Worm (Caenorhabditis elegans): Measurements from ENCODE around the gene F08G5.3.

Gene F08G5.3

ce11 chrIV:12416629-12417404 lies 569 bp downstream of the F08G5.3 start:
- TF ChIP-seq klf-2 (GFP tag; conservative IDR thresholded peaks at IDR 0.05) (no peak), T22C8.4 (GFP tag; IDR thresholded peaks at IDR 0.05) (peak; percentile 53; the same call in 1 of the 2 replicates), ztf-29 (GFP tag; IDR thresholded peaks at IDR 0.05) (no peak), tab-1 (GFP tag; IDR thresholded peaks at IDR 0.05) (peak; percentile 52; the same call in 1 of the 2 replicates), ref-1 (GFP tag; conservative IDR thresholded peaks at IDR 0.05) (0 out of 2 replicates have a peak, but pooled peaks have one; percentile 5), ztf-23 (GFP tag; IDR thresholded peaks at IDR 0.05) (0 out of 2 replicates have a peak, but pooled peaks have one; percentile 38), flt-1 (GFP tag; IDR thresholded peaks at IDR 0.05) (peak; percentile 66), med-1 (GFP tag; optimal IDR thresholded peaks at IDR 0.05; ENCODE audit: insufficient read depth) (peak; percentile 23), cog-1 (tag; optimal IDR thresholded peaks at IDR 0.05) (no peak)

DNA sequence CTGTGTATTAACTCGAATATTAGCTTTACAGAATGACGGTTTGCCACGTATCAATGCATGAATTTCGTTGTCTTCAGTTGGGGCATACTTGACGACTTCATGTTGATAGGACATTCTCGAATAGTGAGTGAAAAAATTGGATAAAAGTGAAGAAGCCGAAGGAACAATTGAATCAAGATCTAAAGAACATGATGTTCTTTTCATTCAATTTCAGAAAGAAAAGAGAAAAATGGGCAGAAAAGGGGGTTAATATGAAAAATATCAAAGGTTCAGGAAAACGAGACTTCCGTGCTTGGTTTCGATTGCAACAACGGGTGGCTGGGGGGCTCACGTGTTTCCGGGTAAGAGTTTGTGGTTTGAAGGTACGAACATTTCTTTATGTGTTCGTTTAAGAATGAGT lies 2.8 kb downstream of the F08G5.3 start:
- no peak for TF ChIP-seq med-1 (GFP tag; optimal IDR thresholded peaks at IDR 0.05; ENCODE audit: insufficient read depth)
- TF ChIP-seq ztf-29 (GFP tag; IDR thresholded peaks at IDR 0.05): no peak
- TF ChIP-seq tab-1 (GFP tag; IDR thresholded peaks at IDR 0.05): no peak

DNA sequence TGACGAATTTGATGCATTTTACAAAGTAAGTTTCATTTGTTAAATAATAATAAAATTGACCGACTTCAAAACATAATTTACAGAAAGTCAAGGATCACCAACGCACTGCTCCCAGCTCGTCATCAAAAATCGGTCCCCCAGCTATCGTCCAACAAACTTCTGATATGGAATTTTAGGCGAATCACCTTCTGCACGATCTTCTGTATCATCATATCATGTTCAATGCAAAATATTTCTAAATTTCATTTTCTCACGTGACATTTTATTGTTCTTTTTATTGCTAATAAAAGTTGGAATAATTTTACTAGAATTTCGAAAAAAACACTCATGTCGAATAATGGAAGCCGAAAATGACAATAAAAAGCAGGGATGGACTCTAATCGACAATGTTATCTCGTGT lies 7.2 kb downstream of the F08G5.3 start, which contains the start of gene acl-13:
Gene acl-13, plus strand, starts transcription at position 301 of the 400 bp plus-strand sequence.
- no peak for TF ChIP-seq ztf-23 (GFP tag; IDR thresholded peaks at IDR 0.05)
- TF ChIP-seq flt-1 (GFP tag; IDR thresholded peaks at IDR 0.05): no peak
- TF ChIP-seq tab-1 (GFP tag; IDR thresholded peaks at IDR 0.05): no peak
- no peak for TF ChIP-seq ztf-29 (GFP tag; IDR thresholded peaks at IDR 0.05)
- no peak for TF ChIP-seq T22C8.4 (GFP tag; IDR thresholded peaks at IDR 0.05)
- TF ChIP-seq ref-1 (GFP tag; conservative IDR thresholded peaks at IDR 0.05): no peak
- no peak for TF ChIP-seq klf-2 (GFP tag; conservative IDR thresholded peaks at IDR 0.05)
- TF ChIP-seq cog-1 (tag; optimal IDR thresholded peaks at IDR 0.05): no peak
- TF ChIP-seq med-1 (GFP tag; optimal IDR thresholded peaks at IDR 0.05; ENCODE audit: insufficient read depth): no peak

ce11 chrIV:12408625-12409024 lies 8.8 kb downstream of the F08G5.3 start, which contains the start of gene dsb-1:
Gene dsb-1, plus strand, starts transcription at chrIV:12408925.
- TF ChIP-seq ref-1 (GFP tag; conservative IDR thresholded peaks at IDR 0.05) (no peak), tab-1 (GFP tag; IDR thresholded peaks at IDR 0.05) (no peak), cog-1 (tag; optimal IDR thresholded peaks at IDR 0.05) (no peak), flt-1 (GFP tag; IDR thresholded peaks at IDR 0.05) (no peak), T22C8.4 (GFP tag; IDR thresholded peaks at IDR 0.05) (no peak), klf-2 (GFP tag; conservative IDR thresholded peaks at IDR 0.05) (no peak), ztf-23 (GFP tag; IDR thresholded peaks at IDR 0.05) (no peak), med-1 (GFP tag; optimal IDR thresholded peaks at IDR 0.05; ENCODE audit: insufficient read depth) (no peak), ztf-29 (GFP tag; IDR thresholded peaks at IDR 0.05) (no peak)

DNA sequence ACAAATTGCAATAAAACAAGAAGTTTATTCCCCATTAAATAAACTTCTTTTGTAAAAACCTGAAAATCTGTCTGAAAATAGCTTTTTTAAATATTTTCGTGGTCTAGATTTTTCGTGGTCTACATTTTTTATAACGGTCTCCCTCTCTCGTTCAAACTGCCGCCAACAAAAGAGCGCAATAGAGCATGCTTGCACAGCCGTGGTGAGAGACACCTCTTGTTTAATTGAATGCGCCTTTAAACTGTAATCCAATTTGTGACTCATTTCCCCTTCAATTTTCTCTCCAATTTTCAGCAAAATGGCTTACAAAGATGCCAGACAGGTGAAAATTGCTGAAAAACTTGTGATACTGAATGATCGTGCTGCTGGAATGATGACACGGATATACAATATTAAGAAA lies 13.2 kb downstream of the F08G5.3 start, which contains the start of gene gex-3:
Gene gex-3, plus strand, starts transcription at position 295 of the 400 bp plus-strand sequence.
- TF ChIP-seq flt-1 (GFP tag; IDR thresholded peaks at IDR 0.05) (no peak), ztf-23 (GFP tag; IDR thresholded peaks at IDR 0.05) (no peak; the same call in 1 of the 2 replicates), ref-1 (GFP tag; conservative IDR thresholded peaks at IDR 0.05) (no peak), klf-2 (GFP tag; conservative IDR thresholded peaks at IDR 0.05) (no peak), ztf-29 (GFP tag; IDR thresholded peaks at IDR 0.05) (no peak), tab-1 (GFP tag; IDR thresholded peaks at IDR 0.05) (no peak), med-1 (GFP tag; optimal IDR thresholded peaks at IDR 0.05; ENCODE audit: insufficient read depth) (no peak), cog-1 (tag; optimal IDR thresholded peaks at IDR 0.05) (peak; percentile 47), T22C8.4 (GFP tag; IDR thresholded peaks at IDR 0.05) (no peak)

DNA sequence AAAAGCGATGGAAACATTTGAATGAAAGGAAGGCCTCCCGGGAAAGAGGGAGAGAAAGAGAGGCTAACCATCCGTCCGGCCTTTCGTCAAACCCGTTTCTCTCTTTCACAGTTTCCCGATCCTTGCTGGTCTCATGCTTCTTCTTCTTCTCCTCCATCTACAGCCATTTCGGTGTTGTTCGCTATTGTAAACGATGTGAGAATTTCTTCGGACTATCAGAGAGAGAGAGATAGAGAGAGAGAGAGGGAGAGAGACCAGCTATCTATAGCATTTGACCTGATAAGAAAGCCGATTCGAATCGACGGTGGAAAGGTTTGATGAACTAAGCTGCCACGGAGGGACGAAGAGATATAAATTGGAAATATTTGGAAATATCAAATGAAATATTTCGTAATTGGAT lies 13.9 kb downstream of the F08G5.3 start:
- TF ChIP-seq med-1 (GFP tag; optimal IDR thresholded peaks at IDR 0.05; ENCODE audit: insufficient read depth): no peak
- TF ChIP-seq cog-1 (tag; optimal IDR thresholded peaks at IDR 0.05): no peak
- TF ChIP-seq klf-2 (GFP tag; conservative IDR thresholded peaks at IDR 0.05): no peak
- TF ChIP-seq ztf-29 (GFP tag; IDR thresholded peaks at IDR 0.05): no peak
- TF ChIP-seq T22C8.4 (GFP tag; IDR thresholded peaks at IDR 0.05): no peak
- no peak for TF ChIP-seq flt-1 (GFP tag; IDR thresholded peaks at IDR 0.05)
- no peak for TF ChIP-seq ref-1 (GFP tag; conservative IDR thresholded peaks at IDR 0.05)
- TF ChIP-seq ztf-23 (GFP tag; IDR thresholded peaks at IDR 0.05): no peak
- no peak for TF ChIP-seq tab-1 (GFP tag; IDR thresholded peaks at IDR 0.05)

ce11 chrIV:12399983-12400382 lies 17.4 kb downstream of the F08G5.3 start:
- TF ChIP-seq ztf-23 (GFP tag; IDR thresholded peaks at IDR 0.05) (no peak), tab-1 (GFP tag; IDR thresholded peaks at IDR 0.05) (no peak), ref-1 (GFP tag; conservative IDR thresholded peaks at IDR 0.05) (no peak), flt-1 (GFP tag; IDR thresholded peaks at IDR 0.05) (no peak), ztf-29 (GFP tag; IDR thresholded peaks at IDR 0.05) (no peak), cog-1 (tag; optimal IDR thresholded peaks at IDR 0.05) (no peak)

DNA sequence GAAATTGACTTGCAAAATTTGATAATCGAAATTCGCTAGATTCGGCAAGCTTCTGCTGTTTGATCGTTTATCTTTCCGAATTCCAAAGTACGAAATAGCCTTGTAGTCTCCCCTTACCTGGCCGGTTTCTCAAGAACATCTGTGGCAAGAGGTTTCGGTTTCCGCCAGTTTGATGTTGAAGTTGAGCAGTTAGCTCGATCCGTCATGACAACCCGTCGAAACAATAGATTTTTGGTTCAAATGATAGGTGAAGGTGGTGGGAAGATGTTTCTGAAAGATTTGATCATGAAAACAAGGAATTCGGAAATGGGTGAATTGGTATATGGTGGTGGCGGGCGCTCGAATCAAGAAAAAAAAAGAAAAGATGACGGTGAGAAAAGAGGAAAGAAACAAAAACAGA lies 18.9 kb downstream of the F08G5.3 start, which contains the start of gene acs-20:
Gene acs-20, minus strand, starts transcription at position 270 of the 400 bp plus-strand sequence.
- TF ChIP-seq med-1 (GFP tag; optimal IDR thresholded peaks at IDR 0.05; ENCODE audit: insufficient read depth) (no peak), klf-2 (GFP tag; conservative IDR thresholded peaks at IDR 0.05) (no peak), ztf-23 (GFP tag; IDR thresholded peaks at IDR 0.05) (no peak), ref-1 (GFP tag; conservative IDR thresholded peaks at IDR 0.05) (no peak), tab-1 (GFP tag; IDR thresholded peaks at IDR 0.05) (no peak), flt-1 (GFP tag; IDR thresholded peaks at IDR 0.05) (no peak), T22C8.4 (GFP tag; IDR thresholded peaks at IDR 0.05) (no peak), cog-1 (tag; optimal IDR thresholded peaks at IDR 0.05) (no peak), ztf-29 (GFP tag; IDR thresholded peaks at IDR 0.05) (no peak)

DNA sequence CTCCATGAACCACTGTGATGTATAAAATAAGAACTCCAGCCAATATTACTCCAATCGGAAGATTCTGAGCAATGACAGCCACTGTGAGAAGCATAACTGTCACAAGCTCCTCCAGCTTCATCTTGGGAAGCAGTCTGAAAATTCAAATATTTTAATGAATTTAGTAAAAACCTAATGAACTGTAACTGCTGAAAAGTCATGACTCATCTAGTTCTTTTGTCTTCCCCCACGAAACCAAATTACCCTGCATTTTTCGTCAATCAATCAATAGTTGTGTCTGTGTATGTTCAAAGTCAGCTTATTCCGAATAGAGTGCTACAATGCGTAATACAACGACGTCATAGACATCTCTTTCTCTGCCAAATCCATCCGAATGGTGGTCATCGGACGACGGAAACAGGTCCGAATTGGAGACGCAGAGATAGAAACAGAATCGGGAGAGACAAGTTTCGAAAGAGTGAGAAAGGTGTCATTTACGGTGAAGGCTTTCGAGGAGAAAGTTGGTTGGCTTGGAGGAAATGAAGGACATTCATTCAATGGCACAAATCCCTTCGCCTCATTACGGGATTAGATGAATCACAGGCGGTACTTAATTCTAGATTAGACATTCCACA lies 20.6 kb downstream of the F08G5.3 start:
- no peak for TF ChIP-seq med-1 (GFP tag; optimal IDR thresholded peaks at IDR 0.05; ENCODE audit: insufficient read depth)
- no peak for TF ChIP-seq ref-1 (GFP tag; conservative IDR thresholded peaks at IDR 0.05)
- no peak for TF ChIP-seq ztf-23 (GFP tag; IDR thresholded peaks at IDR 0.05)
- TF ChIP-seq klf-2 (GFP tag; conservative IDR thresholded peaks at IDR 0.05): no peak
- TF ChIP-seq ztf-29 (GFP tag; IDR thresholded peaks at IDR 0.05): no peak
- no peak for TF ChIP-seq flt-1 (GFP tag; IDR thresholded peaks at IDR 0.05)

All from whole organism, midembryonic.